Worm (Caenorhabditis elegans) whole organism, late embryonic: Measurements from ENCODE around the gene M163.11.

Experiments used
- C38D4.7 ChIP-seq: fragments of 200-800 bp; sonication (Bioruptor generic); optimal IDR thresholded peaks from 2 replicates; lab custom pipeline; 2018; ENCODE audit warnings: mild to moderate bottlenecking, missing genetic modification characterization, moderate library complexity, missing compliant biosample characterization
- K09A11.1 ChIP-seq: sonication (generic microtip); optimal IDR thresholded peaks from 2 replicates; lab custom pipeline; 2017; ENCODE audit warnings: antibody characterized with exemption, mild to moderate bottlenecking, missing genetic modification characterization, missing compliant biosample characterization; ENCODE audit not compliant: insufficient read depth
- Y22D7AL.16 ChIP-seq: sonication (generic microtip); optimal IDR thresholded peaks from 2 replicates; lab custom pipeline; 2016; ENCODE audit warnings: missing genetic modification characterization, missing compliant biosample characterization
- ama-1 ChIP-seq: fragments of 150-350 bp; optimal IDR thresholded peaks from 2 replicates; lab custom pipeline; 2014
- ceh-18 ChIP-seq: sonication (generic microtip); optimal IDR thresholded peaks from 2 replicates; lab custom pipeline; 2016; ENCODE audit warnings: missing genetic modification characterization, missing compliant biosample characterization
- ceh-19 ChIP-seq: fragments of 200-800 bp; sonication (Bioruptor generic); optimal IDR thresholded peaks from 2 replicates; lab custom pipeline; 2018; ENCODE audit warnings: mild to moderate bottlenecking, missing genetic modification characterization, missing compliant biosample characterization
- ceh-24 ChIP-seq: sonication (generic microtip); optimal IDR thresholded peaks from 2 replicates; lab custom pipeline; 2016; ENCODE audit warnings: mild to moderate bottlenecking, missing genetic modification characterization, missing compliant biosample characterization
- ceh-30 ChIP-seq: fragments of 150-350 bp; optimal IDR thresholded peaks from 2 replicates; lab custom pipeline; 2014; ENCODE audit warnings: missing biosample characterization, missing genetic modification characterization
- ceh-6 ChIP-seq: fragments of 200-800 bp; sonication (Bioruptor generic); optimal IDR thresholded peaks from 2 replicates; lab custom pipeline; 2018; ENCODE audit warnings: mild to moderate bottlenecking, missing genetic modification characterization, missing compliant biosample characterization
- elt-2 ChIP-seq: sonication (generic microtip); optimal IDR thresholded peaks from 2 replicates; lab custom pipeline; 2016; ENCODE audit warnings: missing genetic modification reagents, missing genetic modification characterization, missing compliant biosample characterization
- elt-4 ChIP-seq: sonication (generic microtip); optimal IDR thresholded peaks from 2 replicates; lab custom pipeline; 2016; ENCODE audit warnings: missing genetic modification characterization, missing compliant biosample characterization
- ets-4 ChIP-seq: sonication (generic microtip); optimal IDR thresholded peaks from 2 replicates; lab custom pipeline; 2016; ENCODE audit warnings: missing genetic modification characterization, missing compliant biosample characterization
- fkh-6 ChIP-seq: sonication (generic microtip); optimal IDR thresholded peaks from 2 replicates; lab custom pipeline; 2016; ENCODE audit warnings: missing genetic modification characterization, missing compliant biosample characterization
- gmeb-2 ChIP-seq: sonication (generic microtip); optimal IDR thresholded peaks from 2 replicates; lab custom pipeline; 2016; ENCODE audit warnings: missing genetic modification characterization, inconsistent platforms, missing compliant biosample characterization
- hlh-15 ChIP-seq: sonication (generic microtip); optimal IDR thresholded peaks from 2 replicates; lab custom pipeline; 2016; ENCODE audit warnings: missing genetic modification characterization, missing compliant biosample characterization
- hlh-30 ChIP-seq: sonication (generic microtip); optimal IDR thresholded peaks from 2 replicates; lab custom pipeline; 2017; ENCODE audit warnings: antibody characterized with exemption, missing genetic modification characterization, missing compliant biosample characterization; ENCODE audit not compliant: insufficient read depth
- lin-11 ChIP-seq: fragments of 200-800 bp; sonication (Bioruptor generic); optimal IDR thresholded peaks from 2 replicates; lab custom pipeline; 2018; ENCODE audit warnings: mild to moderate bottlenecking, missing genetic modification characterization, missing compliant biosample characterization
- pag-3 ChIP-seq: sonication (generic microtip); optimal IDR thresholded peaks from 2 replicates; lab custom pipeline; 2016; ENCODE audit warnings: missing compliant biosample characterization, missing genetic modification characterization, borderline replicate concordance
- pat-9 ChIP-seq: fragments of 200-800 bp; sonication (Bioruptor generic); optimal IDR thresholded peaks from 2 replicates; lab custom pipeline; 2018; ENCODE audit warnings: mild to moderate bottlenecking, missing genetic modification characterization, moderate library complexity, missing compliant biosample characterization
- pha-2 ChIP-seq: sonication (generic microtip); optimal IDR thresholded peaks from 2 replicates; lab custom pipeline; 2017; ENCODE audit warnings: mild to moderate bottlenecking, missing genetic modification characterization, missing compliant biosample characterization
- pha-4 ChIP-seq: fragments of 150-350 bp; optimal IDR thresholded peaks from 2 replicates; lab custom pipeline; 2018; ENCODE audit warnings: missing biosample characterization, missing genetic modification reagents, missing genetic modification characterization
- pros-1 ChIP-seq: fragments of 150-350 bp; optimal IDR thresholded peaks from 2 replicates; lab custom pipeline; 2014; ENCODE audit warnings: missing biosample characterization, missing genetic modification reagents, missing genetic modification characterization
- ref-2 ChIP-seq: sonication (generic microtip); optimal IDR thresholded peaks from 2 replicates; lab custom pipeline; 2016; ENCODE audit warnings: missing genetic modification characterization, missing compliant biosample characterization
- sox-2 ChIP-seq: fragments of 200-800 bp; sonication (Bioruptor generic); IDR thresholded peaks from 2 replicates; pipeline ENCODE4 v1.3.6; 2022; ENCODE audit warnings: missing genetic modification reagents, missing genetic modification characterization, missing compliant biosample characterization
- unc-42 ChIP-seq: sonication (generic microtip); optimal IDR thresholded peaks from 2 replicates; lab custom pipeline; 2016; ENCODE audit warnings: missing genotype, missing genetic modification characterization, missing compliant biosample characterization
- unc-55 ChIP-seq: sonication (generic microtip); optimal IDR thresholded peaks from 2 replicates; lab custom pipeline; 2017; ENCODE audit warnings: missing biosample characterization, missing genetic modification reagents, missing genetic modification characterization
- zip-5 ChIP-seq: sonication (generic microtip); optimal IDR thresholded peaks from 2 replicates; lab custom pipeline; 2016; ENCODE audit warnings: missing genetic modification characterization, missing compliant biosample characterization
- ztf-16 ChIP-seq: sonication (generic microtip); optimal IDR thresholded peaks from 2 replicates; lab custom pipeline; 2017; ENCODE audit warnings: missing genetic modification characterization, missing compliant biosample characterization

Gene M163.11

DNA sequence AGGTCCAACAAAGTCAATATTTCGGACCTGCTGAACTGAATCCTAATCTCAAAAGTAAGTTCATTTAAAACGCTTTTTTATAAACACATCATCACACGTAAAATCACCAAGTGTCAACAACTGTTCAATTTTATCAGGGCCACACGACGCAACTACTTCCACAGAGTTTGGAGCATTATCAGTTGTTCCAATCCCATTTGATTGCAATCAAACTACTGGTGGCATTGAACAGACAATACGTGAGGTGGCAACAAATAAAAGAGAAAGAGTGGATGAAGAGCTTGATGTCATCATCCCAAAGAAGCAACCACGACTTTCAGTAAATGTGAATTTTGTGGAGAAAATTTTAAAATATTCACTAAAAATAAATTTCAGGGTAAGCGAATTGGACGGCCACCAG, 17.4 kb downstream of the M163.11 start:
- TF ChIP-seq fkh-6 (tag; lab: Kevin White, UChicago) (no peak), ztf-16 (tag; lab: Kevin White, UChicago) (no peak), C38D4.7 (GFP tag; lab: Kevin White, UChicago) (no peak), pag-3 (tag; lab: Kevin White, UChicago) (no peak), elt-2 (peak; percentile 1)

DNA sequence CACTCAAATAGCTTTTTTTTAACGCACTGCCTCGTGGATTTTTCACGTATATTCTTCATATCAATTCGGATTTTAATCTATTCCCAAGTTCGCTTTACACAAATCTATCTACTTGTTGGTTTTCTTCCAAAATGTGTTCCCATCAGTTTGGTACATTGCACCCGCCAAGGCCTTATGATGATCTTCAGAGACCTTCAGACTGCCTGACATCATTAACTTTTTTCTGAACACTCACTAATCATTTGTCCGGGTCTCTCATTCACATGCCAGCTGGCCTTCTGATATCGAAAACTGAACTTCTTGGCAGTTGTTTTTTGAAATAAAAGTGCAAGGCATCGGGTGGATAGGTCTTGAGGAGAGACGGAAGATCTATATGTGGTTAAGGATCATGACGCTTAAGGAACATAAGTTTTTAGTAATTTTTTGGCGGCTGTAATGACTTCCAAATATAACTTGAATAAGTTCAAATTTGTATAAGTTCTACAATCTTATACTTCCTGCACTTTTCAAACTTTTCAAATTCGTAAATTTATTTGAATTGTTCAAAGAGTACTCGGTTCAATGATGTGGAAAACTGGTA, 20.7 kb downstream of the M163.11 start:
- TF ChIP-seq ref-2 (tag; lab: Kevin White, UChicago) (no peak), pros-1 (tag; lab: Kevin White, UChicago) (no peak), lin-11 (tag; lab: Kevin White, UChicago) (no peak), unc-42 (tag; lab: Kevin White, UChicago) (no peak), C38D4.7 (GFP tag; lab: Kevin White, UChicago) (no peak), pha-4 (tag; lab: Kevin White, UChicago) (no peak)
- TF ChIP-seq, all 69 proteins: peak for 0

DNA sequence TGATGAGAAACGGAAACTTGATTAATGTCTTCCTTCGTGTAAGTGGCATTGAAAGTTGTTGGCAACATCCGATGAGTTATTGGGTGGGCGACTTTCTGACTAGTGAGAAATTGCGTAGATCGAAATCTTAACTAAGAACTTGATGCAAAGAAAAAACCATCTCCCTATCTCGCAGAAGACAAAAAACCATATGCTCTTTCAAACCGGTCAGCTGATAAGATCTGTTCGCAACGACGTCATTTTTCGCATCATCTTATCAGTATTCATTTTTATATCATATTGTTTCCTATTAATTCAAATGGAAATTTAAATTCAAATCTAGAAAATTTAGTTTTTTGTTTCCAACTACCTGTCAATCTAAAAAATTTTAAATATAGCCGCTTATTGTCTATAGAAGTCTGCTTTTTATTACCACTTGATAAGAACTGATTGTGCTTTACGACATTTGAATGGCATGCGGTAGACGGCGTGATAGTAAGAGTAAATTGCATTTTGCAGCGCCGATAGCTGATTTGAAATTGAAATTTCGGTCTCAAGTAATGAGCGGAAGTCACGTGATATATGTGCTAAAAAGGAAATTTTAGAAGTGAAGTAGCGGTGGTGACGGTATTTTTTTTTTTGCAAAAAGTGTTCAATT, 21.4 kb downstream of the M163.11 start:
- TF ChIP-seq ceh-24 (tag; lab: Kevin White, UChicago) (no peak), sox-2 (GFP tag; lab: Robert Waterston, UW) (no peak), hlh-30 (tag; lab: Kevin White, UChicago) (peak; percentile 35), elt-2 (peak; percentile 88)

DNA sequence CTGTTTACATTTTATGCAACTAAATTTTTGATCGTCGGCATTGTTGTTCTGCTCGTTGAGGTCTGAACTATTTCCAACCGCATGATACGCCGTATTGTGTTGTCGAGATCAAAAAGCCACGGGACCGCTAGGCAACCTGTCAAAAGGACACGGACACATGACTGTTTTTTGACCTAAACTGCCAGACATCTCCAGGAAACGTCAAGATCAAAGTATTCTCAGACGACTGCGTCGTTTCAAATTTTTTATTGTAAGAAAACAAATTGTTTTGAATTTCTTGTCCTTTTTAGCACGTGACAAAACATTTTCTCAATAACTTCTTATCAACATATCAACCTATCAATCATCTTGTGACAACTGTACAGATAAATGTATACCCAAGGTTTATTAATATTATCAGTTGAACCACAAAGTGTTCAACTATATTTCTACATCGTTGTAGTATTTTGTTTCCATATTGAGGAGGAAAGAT, 23.0 kb downstream of the M163.11 start:
- TF ChIP-seq zip-5 (tag; lab: Kevin White, UChicago): no peak
- TF ChIP-seq hlh-30 (tag; lab: Kevin White, UChicago): peak; percentile 44
- TF ChIP-seq K09A11.1 (tag; lab: Kevin White, UChicago): no peak
- TF ChIP-seq pag-3 (tag; lab: Kevin White, UChicago): no peak
- TF ChIP-seq ceh-6 (GFP tag; lab: Kevin White, UChicago): no peak
- TF ChIP-seq elt-4: no peak
- no peak for TF ChIP-seq ceh-18 (tag; lab: Kevin White, UChicago)
- TF ChIP-seq hlh-15: no peak
- no peak for TF ChIP-seq ztf-16 (tag; lab: Kevin White, UChicago)
- TF ChIP-seq pha-4 (tag; lab: Kevin White, UChicago): no peak
- TF ChIP-seq ceh-30 (tag; lab: Kevin White, UChicago): no peak
- TF ChIP-seq elt-2: peak; percentile 94
- peak; percentile 19 for TF ChIP-seq unc-55 (GFP tag; lab: Kevin White, UChicago)
- no peak for TF ChIP-seq gmeb-2 (tag; lab: Kevin White, UChicago)
- no peak for TF ChIP-seq Y22D7AL.16 (tag; lab: Kevin White, UChicago)
- TF ChIP-seq pha-2 (tag; lab: Kevin White, UChicago): no peak
- no peak for TF ChIP-seq sox-2 (GFP tag; lab: Robert Waterston, UW)
- no peak for TF ChIP-seq ets-4 (tag; lab: Kevin White, UChicago)
- TF ChIP-seq fkh-6 (tag; lab: Kevin White, UChicago): no peak
- no peak for TF ChIP-seq ama-1 (lab: Kevin White, UChicago)
- TF ChIP-seq pros-1 (tag; lab: Kevin White, UChicago): no peak
- TF ChIP-seq ceh-19 (GFP tag; lab: Kevin White, UChicago): no peak
- no peak for TF ChIP-seq pat-9 (tag; lab: Kevin White, UChicago)

DNA sequence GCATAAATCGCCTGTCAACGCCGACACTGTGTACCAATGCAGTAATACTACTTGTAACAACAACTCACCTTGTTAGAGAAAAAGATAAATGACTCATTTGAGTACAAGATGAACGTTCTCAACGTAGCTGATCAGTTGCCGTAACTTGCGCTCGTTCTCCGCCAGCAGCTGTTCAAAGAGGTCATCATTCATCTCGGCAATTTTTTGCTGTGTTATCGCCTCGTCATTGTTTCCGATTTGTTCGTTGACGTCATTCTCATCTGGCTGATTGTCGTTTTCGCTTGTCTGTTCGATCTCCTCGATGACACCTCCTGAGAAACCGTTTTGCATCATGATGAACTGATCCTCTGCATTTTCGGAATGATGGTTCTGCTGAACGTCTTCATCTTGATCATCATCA, 24.1 kb downstream of the M163.11 start:
- peak; percentile 2 for TF ChIP-seq unc-55 (GFP tag; lab: Kevin White, UChicago)
- TF ChIP-seq C38D4.7 (GFP tag; lab: Kevin White, UChicago): no peak
